Worm (Caenorhabditis elegans) whole organism, L2 larva: ENCODE data around the gene ephx-1.

Source experiments
- egl-27 ChIP-seq: sonication (generic microtip); optimal IDR thresholded peaks from 3 replicates; lab custom pipeline; 2017; ENCODE audit warnings: missing biosample characterization, missing genetic modification reagents, missing genetic modification characterization
- mab-5 ChIP-seq: fragments of 150-350 bp; optimal IDR thresholded peaks from 2 replicates; lab custom pipeline; 2014; ENCODE audit warnings: missing biosample characterization, missing genetic modification characterization

DNA sequence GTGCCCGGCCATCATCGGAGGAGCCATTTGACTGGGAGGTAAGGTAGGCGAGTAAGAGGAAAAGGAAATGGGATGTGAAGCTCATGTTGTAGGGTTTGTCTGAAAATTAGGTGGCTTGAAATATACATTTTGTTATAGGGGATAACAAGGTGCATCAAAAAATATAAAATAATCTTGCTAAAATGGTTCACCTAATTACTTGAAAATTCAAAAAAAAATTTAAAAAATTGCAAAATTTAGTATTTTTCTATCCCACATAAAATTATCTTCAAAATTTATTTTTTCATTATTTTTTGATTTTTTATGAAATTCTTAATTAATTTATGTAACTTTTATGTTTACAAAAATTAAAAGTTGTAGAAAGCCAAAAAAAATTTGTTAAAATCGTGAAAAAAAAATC lies 13.9 kb downstream of the ephx-1 start, which contains the start of gene K07D4.6:
- TF ChIP-seq mab-5 (tag; lab: Kevin White, UChicago), result no peak
- no peak for TF ChIP-seq egl-27 (tag; lab: Kevin White, UChicago)
